Fruit fly (Drosophila melanogaster) Kc167 (cell line): Measurements from ENCODE around the gene Dif.

Experiments used
- Myc ChIP-seq: fragments of >200 bp; optimal IDR thresholded peaks from 2 replicates; lab custom pipeline; 2017; ENCODE audit warnings: missing external identifiers
- Sin3A ChIP-seq: fragments of >200 bp; optimal IDR thresholded peaks from 2 replicates; lab custom pipeline; 2018; ENCODE audit warnings: missing external identifiers
- h ChIP-seq: fragments of >200 bp; optimal IDR thresholded peaks from 3 replicates; lab custom pipeline; 2018; ENCODE audit warnings: missing external identifiers
- insv ChIP-seq: fragments of >200 bp; optimal IDR thresholded peaks from 3 replicates; lab custom pipeline; 2018; ENCODE audit warnings: missing external identifiers
- psq ChIP-seq: fragments of >200 bp; optimal IDR thresholded peaks from 2 replicates; lab custom pipeline; 2017; ENCODE audit warnings: missing external identifiers
- ttk ChIP-seq: sonication (Bioruptor generic); optimal IDR thresholded peaks from 2 replicates; lab custom pipeline; 2017; ENCODE audit warnings: missing external identifiers

The Dif gene

dm6 chr2L:17429788-17430587, 3.0 kb downstream of the Dif start:
- no peak for TF ChIP-seq Myc (lab: Kevin White, UChicago)

dm6 chr2L:17427929-17428456, 5.0 kb downstream of the Dif start:
- TF ChIP-seq psq: no peak
- TF ChIP-seq Myc (lab: Kevin White, UChicago): no peak
- no peak for TF ChIP-seq ttk
- no peak for TF ChIP-seq Sin3A (lab: Kevin White, UChicago)
- TF ChIP-seq insv: no peak

dm6 chr2L:17427187-17427586, 5.8 kb downstream of the Dif start:
- TF ChIP-seq h (lab: Kevin White, UChicago) (no peak), Sin3A (lab: Kevin White, UChicago) (no peak), ttk (no peak), Myc (lab: Kevin White, UChicago) (no peak), psq (no peak), insv (no peak)

dm6 chr2L:17425412-17425811, 7.5 kb downstream of the Dif start:
- TF ChIP-seq Myc (lab: Kevin White, UChicago): no peak

dm6 chr2L:17425005-17425404, 8.0 kb downstream of the Dif start:
- TF ChIP-seq Sin3A (lab: Kevin White, UChicago) (no peak), h (lab: Kevin White, UChicago) (no peak), psq (no peak), Myc (lab: Kevin White, UChicago) (no peak), insv (no peak), ttk (no peak)

dm6 chr2L:17422089-17422488, 10.9 kb downstream of the Dif start:
- TF ChIP-seq h (lab: Kevin White, UChicago): no peak
- TF ChIP-seq Sin3A (lab: Kevin White, UChicago): no peak
- no peak for TF ChIP-seq insv
- no peak for TF ChIP-seq Myc (lab: Kevin White, UChicago)

dm6 chr2L:17421366-17421765, 11.6 kb downstream of the Dif start:
- no peak for TF ChIP-seq h (lab: Kevin White, UChicago)
- TF ChIP-seq ttk: no peak
- TF ChIP-seq Sin3A (lab: Kevin White, UChicago): no peak

dm6 chr2L:17420419-17420818, 12.5 kb downstream of the Dif start:
- no peak for TF ChIP-seq Myc (lab: Kevin White, UChicago)
- no peak for TF ChIP-seq ttk
- TF ChIP-seq psq: no peak
- TF ChIP-seq insv: no peak
- no peak for TF ChIP-seq Sin3A (lab: Kevin White, UChicago)
- TF ChIP-seq h (lab: Kevin White, UChicago): no peak

- TF ChIP-seq ttk: no peak
- TF ChIP-seq psq: no peak
- TF ChIP-seq h (lab: Kevin White, UChicago): no peak
- TF ChIP-seq insv: no peak
- no peak for TF ChIP-seq Sin3A (lab: Kevin White, UChicago)
- TF ChIP-seq Myc (lab: Kevin White, UChicago): no peak
Observed at dm6 chr2L:17412533-17412932, 20.4 kb downstream of the Dif start, which contains the start of gene Rsph9. Gene Rsph9, minus strand, starts transcription at chr2L:17412633.

dm6 chr2L:17410358-17410757, 22.6 kb downstream of the Dif start, which contains the start of the genes Polr2J and CG15141:
Gene Polr2J, minus strand, starts transcription at chr2L:17410406.
Gene CG15141, plus strand, starts transcription at chr2L:17410641.
- TF ChIP-seq Sin3A (lab: Kevin White, UChicago) (no peak), insv (no peak), h (lab: Kevin White, UChicago) (no peak), Myc (lab: Kevin White, UChicago) (no peak), psq (no peak), ttk (no peak)

- TF ChIP-seq insv: no peak
- no peak for TF ChIP-seq ttk
- no peak for TF ChIP-seq psq
- TF ChIP-seq h (lab: Kevin White, UChicago): no peak
- TF ChIP-seq Myc (lab: Kevin White, UChicago): no peak
- no peak for TF ChIP-seq Sin3A (lab: Kevin White, UChicago)
Observed at dm6 chr2L:17402493-17402892, 30.5 kb downstream of the Dif start.

- TF ChIP-seq Myc (lab: Kevin White, UChicago) (no peak), h (lab: Kevin White, UChicago) (no peak), insv (no peak), Sin3A (lab: Kevin White, UChicago) (no peak), psq (no peak), ttk (no peak)
Observed at dm6 chr2L:17397372-17397771, 35.6 kb downstream of the Dif start.

dm6 chr2L:17394939-17395338, 38.0 kb downstream of the Dif start:
- TF ChIP-seq h (lab: Kevin White, UChicago) (no peak), Myc (lab: Kevin White, UChicago) (no peak), ttk (no peak), psq (no peak), Sin3A (lab: Kevin White, UChicago) (no peak), insv (no peak)
